Fruit fly (Drosophila melanogaster) whole organism, embryonic: ENCODE results near the gene CSN5.

ENCODE experiments used
- Adf1 ChIP-seq: fragments of 200-800 bp; sonication (Bioruptor generic); IDR thresholded peaks from 2 replicates; pipeline ENCODE4 v1.3.6; 2022; ENCODE audit warnings: missing biosample characterization, missing genetic modification characterization
- Aef1 ChIP-seq: fragments of 200-800 bp; sonication (Bioruptor generic); IDR thresholded peaks from 3 replicates; pipeline ENCODE4 v1.3.6; 2022; ENCODE audit warnings: missing biosample characterization, missing genetic modification characterization
- Atf6 ChIP-seq: fragments of 200-800 bp; sonication (Bioruptor generic); IDR thresholded peaks from 2 replicates; pipeline ENCODE4 v1.3.6; 2022; ENCODE audit warnings: missing biosample characterization, missing genetic modification characterization
- B-H2 ChIP-seq: fragments of 200-800 bp; sonication (Bioruptor generic); optimal IDR thresholded peaks from 2 replicates; lab custom pipeline; 2018; ENCODE audit warnings: missing biosample characterization, mild to moderate bottlenecking, missing genetic modification characterization
- Bdp1 ChIP-seq: fragments of 200-800 bp; sonication (Bioruptor generic); optimal IDR thresholded peaks from 3 replicates; lab custom pipeline; 2016; ENCODE audit warnings: missing biosample characterization, missing genetic modification characterization
- Bteb2 ChIP-seq: fragments of 200-800 bp; sonication (Bioruptor generic); optimal IDR thresholded peaks from 2 replicates; lab custom pipeline; 2016; ENCODE audit warnings: missing biosample characterization, missing genetic modification characterization
- CG10147 ChIP-seq: fragments of 200-800 bp; sonication (Bioruptor generic); optimal IDR thresholded peaks from 2 replicates; lab custom pipeline; 2019; ENCODE audit warnings: missing biosample characterization, mild to moderate bottlenecking, missing genetic modification characterization, moderate library complexity
- CG10654 ChIP-seq: fragments of 200-800 bp; sonication (Bioruptor generic); optimal IDR thresholded peaks from 2 replicates; lab custom pipeline; 2016; ENCODE audit warnings: missing biosample characterization, missing genetic modification characterization
- CG11247 ChIP-seq: fragments of 200-800 bp; sonication (Bioruptor generic); IDR thresholded peaks from 2 replicates; pipeline ENCODE4 v1.3.6; 2022; ENCODE audit warnings: missing biosample characterization, missing genetic modification characterization
- CG11696 ChIP-seq: fragments of 200-800 bp; sonication (Bioruptor generic); IDR thresholded peaks from 2 replicates; pipeline ENCODE4 v1.3.6; 2022; ENCODE audit warnings: missing biosample characterization, missing genetic modification characterization
- CG13624 ChIP-seq: fragments of 200-800 bp; sonication (Bioruptor generic); optimal IDR thresholded peaks from 2 replicates; lab custom pipeline; 2016; ENCODE audit warnings: missing biosample characterization, missing genetic modification characterization
- CG13894 ChIP-seq: fragments of 200-800 bp; sonication (Bioruptor generic); optimal IDR thresholded peaks from 3 replicates; lab custom pipeline; 2018; ENCODE audit warnings: missing biosample characterization, mild to moderate bottlenecking, missing genetic modification characterization, moderate library complexity
- CG14667 ChIP-seq: fragments of 200-800 bp; sonication (Bioruptor generic); IDR thresholded peaks from 2 replicates; pipeline ENCODE4 v1.3.6; 2022; ENCODE audit warnings: missing biosample characterization, missing genetic modification characterization
- CG17802 ChIP-seq: fragments of 200-800 bp; sonication (Bioruptor generic); optimal IDR thresholded peaks from 2 replicates; lab custom pipeline; 2018; ENCODE audit warnings: missing biosample characterization, mild to moderate bottlenecking, missing genetic modification characterization, moderate library complexity
- CG18476 ChIP-seq: fragments of 200-800 bp; sonication (Bioruptor generic); optimal IDR thresholded peaks from 2 replicates; lab custom pipeline; 2016; ENCODE audit warnings: missing biosample characterization, mild to moderate bottlenecking, missing genetic modification characterization
- CG2199 ChIP-seq: fragments of 200-800 bp; sonication (Bioruptor generic); IDR thresholded peaks from 3 replicates; pipeline ENCODE4 v1.3.6; 2022; ENCODE audit warnings: missing biosample characterization, missing genetic modification characterization
- CG3163 ChIP-seq: fragments of 200-800 bp; sonication (Bioruptor generic); optimal IDR thresholded peaks from 3 replicates; lab custom pipeline; 2016; ENCODE audit warnings: missing biosample characterization, missing genetic modification characterization
- CG3281 ChIP-seq: fragments of 200-800 bp; sonication (Bioruptor generic); optimal IDR thresholded peaks from 3 replicates; lab custom pipeline; 2017; ENCODE audit warnings: missing biosample characterization, mild to moderate bottlenecking, missing genetic modification characterization
- CG34376 ChIP-seq: fragments of 200-800 bp; sonication (Bioruptor generic); optimal IDR thresholded peaks from 2 replicates; lab custom pipeline; 2018; ENCODE audit warnings: missing biosample characterization, mild to moderate bottlenecking, missing genetic modification characterization
- CG34422 ChIP-seq: fragments of 200-800 bp; sonication (Bioruptor generic); IDR thresholded peaks from 3 replicates; pipeline ENCODE4 v1.3.6; 2022; ENCODE audit warnings: missing biosample characterization, missing genetic modification characterization
- CG4854 ChIP-seq: fragments of 200-800 bp; sonication (Bioruptor generic); optimal IDR thresholded peaks from 2 replicates; lab custom pipeline; 2016; ENCODE audit warnings: missing biosample characterization, missing genetic modification characterization, inconsistent platforms
- CG6654 ChIP-seq: fragments of 200-800 bp; sonication (Bioruptor generic); optimal IDR thresholded peaks from 2 replicates; lab custom pipeline; 2017; ENCODE audit warnings: missing biosample characterization, mild to moderate bottlenecking, missing genetic modification characterization
- CG9215 ChIP-seq: fragments of 200-800 bp; sonication (Bioruptor generic); IDR thresholded peaks from 2 replicates; pipeline ENCODE4 v1.3.6; 2022; ENCODE audit warnings: missing biosample characterization, missing genetic modification characterization
- CG9876 ChIP-seq: fragments of 200-800 bp; sonication (Bioruptor generic); optimal IDR thresholded peaks from 2 replicates; lab custom pipeline; 2016; ENCODE audit warnings: missing biosample characterization, missing genetic modification characterization
- CTCF ChIP-seq: fragments of 200-800 bp; sonication (Bioruptor generic); optimal IDR thresholded peaks from 2 replicates; lab custom pipeline; 2017; ENCODE audit warnings: missing biosample characterization, mild to moderate bottlenecking, missing genetic modification characterization, moderate library complexity
- CrebB ChIP-seq: fragments of 200-800 bp; sonication (Bioruptor generic); optimal IDR thresholded peaks from 3 replicates; lab custom pipeline; 2018; ENCODE audit warnings: missing biosample characterization, mild to moderate bottlenecking, missing genetic modification characterization
- Drgx ChIP-seq: fragments of 200-800 bp; sonication (Bioruptor generic); IDR thresholded peaks from 2 replicates; pipeline ENCODE4 v1.3.6; 2022; ENCODE audit warnings: missing biosample characterization, missing genetic modification characterization
- HLH54F ChIP-seq: fragments of 200-800 bp; sonication (Bioruptor generic); optimal IDR thresholded peaks from 3 replicates; lab custom pipeline; 2016; ENCODE audit warnings: missing biosample characterization, missing genetic modification characterization
- NK7.1 ChIP-seq: fragments of 200-800 bp; sonication (Bioruptor generic); optimal IDR thresholded peaks from 3 replicates; lab custom pipeline; 2016; ENCODE audit warnings: missing biosample characterization, missing genetic modification characterization
- Pdp1 ChIP-seq, 2 experiments: fragments of 200-800 bp; sonication (Bioruptor generic); optimal IDR thresholded peaks; 3 replicates each; lab custom pipeline; 2016; ENCODE audit warnings: missing biosample characterization in 2 of 2, missing genetic modification characterization in 2 of 2, mild to moderate bottlenecking in 1 of 2, moderate library complexity in 1 of 2
- ash1 ChIP-seq: fragments of 200-800 bp; sonication (Bioruptor generic); optimal IDR thresholded peaks from 2 replicates; lab custom pipeline; 2018; ENCODE audit warnings: missing biosample characterization, mild to moderate bottlenecking, missing genetic modification characterization
- az2 ChIP-seq: fragments of 200-800 bp; sonication (Bioruptor generic); optimal IDR thresholded peaks from 3 replicates; lab custom pipeline; 2016; ENCODE audit warnings: missing biosample characterization, missing genetic modification characterization
- cad ChIP-seq: fragments of >200 bp; optimal IDR thresholded peaks from 2 replicates; lab custom pipeline; 2017; ENCODE audit warnings: missing biosample characterization, missing genetic modification characterization
- cg ChIP-seq: fragments of 200-800 bp; sonication (Bioruptor generic); optimal IDR thresholded peaks from 3 replicates; lab custom pipeline; 2019; ENCODE audit warnings: missing biosample characterization, mild to moderate bottlenecking, missing genetic modification characterization, moderate library complexity
- ci ChIP-seq: fragments of 200-800 bp; sonication (Bioruptor generic); IDR thresholded peaks from 3 replicates; pipeline ENCODE4 v1.3.6; 2022; ENCODE audit warnings: missing biosample characterization, missing genetic modification characterization
- crol ChIP-seq: fragments of 200-800 bp; sonication (Bioruptor generic); IDR thresholded peaks from 2 replicates; pipeline ENCODE4 v1.3.6; 2022; ENCODE audit warnings: missing biosample characterization, missing genetic modification characterization
- disco-r ChIP-seq: fragments of 200-800 bp; sonication (Bioruptor generic); optimal IDR thresholded peaks from 2 replicates; lab custom pipeline; 2016; ENCODE audit warnings: missing biosample characterization, missing genetic modification characterization
- fd102C ChIP-seq: fragments of 200-800 bp; sonication (Bioruptor generic); optimal IDR thresholded peaks from 2 replicates; lab custom pipeline; 2018; ENCODE audit warnings: missing biosample characterization, mild to moderate bottlenecking, missing genetic modification characterization, moderate library complexity
- kay ChIP-seq: fragments of 200-800 bp; sonication (Bioruptor generic); optimal IDR thresholded peaks from 2 replicates; lab custom pipeline; 2016; ENCODE audit warnings: missing biosample characterization, missing genetic modification characterization
- kni ChIP-seq: fragments of 200-800 bp; sonication (Bioruptor generic); optimal IDR thresholded peaks from 3 replicates; lab custom pipeline; 2017; ENCODE audit warnings: mild to moderate bottlenecking, missing biosample characterization, missing genetic modification reagents, missing genetic modification characterization
- maf-S ChIP-seq: fragments of 200-800 bp; sonication (Bioruptor generic); optimal IDR thresholded peaks from 2 replicates; lab custom pipeline; 2016; ENCODE audit warnings: missing biosample characterization, missing genetic modification characterization
- nmo ChIP-seq: fragments of 200-800 bp; sonication (Bioruptor generic); optimal IDR thresholded peaks from 2 replicates; lab custom pipeline; 2018; ENCODE audit warnings: missing biosample characterization, mild to moderate bottlenecking, missing genetic modification characterization, moderate library complexity
- onecut ChIP-seq: fragments of 200-800 bp; sonication (Bioruptor generic); IDR thresholded peaks from 2 replicates; pipeline ENCODE4 v1.3.6; 2022; ENCODE audit warnings: missing biosample characterization, missing genetic modification characterization
- otp ChIP-seq: fragments of 200-800 bp; sonication (Bioruptor generic); IDR thresholded peaks from 3 replicates; pipeline ENCODE4, ENCODE4 v1.3.6; 2022; ENCODE audit warnings: missing biosample characterization, missing genetic modification characterization
- pfk ChIP-seq: fragments of 200-800 bp; sonication (Bioruptor generic); optimal IDR thresholded peaks from 2 replicates; lab custom pipeline; 2018; ENCODE audit warnings: missing biosample characterization, mild to moderate bottlenecking, missing genetic modification characterization, moderate library complexity
- scrt ChIP-seq: fragments of 200-800 bp; sonication (Bioruptor generic); optimal IDR thresholded peaks from 2 replicates; lab custom pipeline; 2018; ENCODE audit warnings: missing biosample characterization, mild to moderate bottlenecking, missing genetic modification characterization, moderate library complexity
- sisA ChIP-seq: fragments of 200-800 bp; sonication (Bioruptor generic); IDR thresholded peaks from 2 replicates; pipeline ENCODE4 v1.3.6; 2022; ENCODE audit warnings: missing biosample characterization, missing genetic modification characterization
- tx ChIP-seq: fragments of 200-800 bp; sonication (Bioruptor generic); optimal IDR thresholded peaks from 2 replicates; lab custom pipeline; 2016; ENCODE audit warnings: missing biosample characterization, missing genetic modification characterization
- unc-4 ChIP-seq: fragments of 200-800 bp; sonication (Bioruptor generic); IDR thresholded peaks from 2 replicates; pipeline ENCODE4 v1.3.6; 2022; ENCODE audit warnings: missing biosample characterization, missing genetic modification characterization; ENCODE audit not compliant: partially characterized antibody
- wor ChIP-seq: fragments of 200-800 bp; sonication (Bioruptor generic); IDR thresholded peaks from 2 replicates; pipeline ENCODE4 v1.3.6; 2022; ENCODE audit warnings: missing biosample characterization, missing genetic modification characterization
- zen ChIP-seq: fragments of 200-800 bp; sonication (Bioruptor generic); optimal IDR thresholded peaks from 3 replicates; lab custom pipeline; 2018; ENCODE audit warnings: missing biosample characterization, mild to moderate bottlenecking, missing genetic modification characterization, moderate library complexity
- zf30C ChIP-seq: fragments of 200-800 bp; sonication (Bioruptor generic); optimal IDR thresholded peaks from 3 replicates; lab custom pipeline; 2018; ENCODE audit warnings: missing biosample characterization, mild to moderate bottlenecking, missing genetic modification characterization

CSN5 gene

DNA sequence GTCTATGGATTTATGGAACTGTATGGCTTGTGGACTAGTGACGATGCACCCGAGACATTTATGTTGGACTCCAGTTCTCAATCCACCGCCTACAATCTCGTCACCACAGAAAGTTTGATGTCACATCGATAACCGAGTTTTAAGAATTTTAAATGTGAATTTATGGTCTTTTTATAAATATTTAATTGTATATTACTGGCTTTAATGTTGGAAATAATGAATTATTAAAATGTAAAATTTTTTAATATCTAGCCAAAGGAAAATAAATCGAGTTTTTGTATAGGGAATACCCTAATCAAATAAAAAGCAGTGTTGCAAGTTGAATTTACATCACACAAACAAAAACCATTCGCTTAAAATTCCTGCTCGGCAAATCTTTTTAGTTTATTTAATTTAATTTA lies 37.2 kb upstream of the CSN5 start, which contains the start of gene Fntb (continued):
- TF ChIP-seq zen (tag; lab: Kevin White, UChicago) (peak; percentile 56), unc-4 (no peak), crol (GFP tag; lab: Robert Waterston, UW) (no peak), CrebB (tag; lab: Kevin White, UChicago) (peak; percentile 62), scrt (GFP tag; lab: Kevin White, UChicago) (peak; percentile 46), az2 (GFP tag; lab: Kevin White, UChicago) (peak; percentile 70), Bdp1 (GFP tag; lab: Kevin White, UChicago) (no peak), CG11247 (GFP tag; lab: Robert Waterston, UW) (peak; percentile 40; the same call in 1 of the 2 replicates), maf-S (GFP tag; lab: Kevin White, UChicago) (peak; percentile 10), CG13624 (GFP tag; lab: Kevin White, UChicago) (no peak), CG34376 (peak; percentile 44), CG3163 (GFP tag; lab: Kevin White, UChicago) (no peak), CG18476 (GFP tag; lab: Kevin White, UChicago) (peak; percentile 65), ash1 (GFP tag; lab: Kevin White, UChicago) (no peak), CG6654 (GFP tag; lab: Kevin White, UChicago) (no peak), CG9215 (GFP tag; lab: Robert Waterston, UW) (no peak), pfk (GFP tag; lab: Kevin White, UChicago) (no peak), onecut (no peak), CG9876 (GFP tag; lab: Kevin White, UChicago) (no peak), Bteb2 (peak; percentile 48), HLH54F (GFP tag; lab: Kevin White, UChicago) (peak; percentile 51), CG17802 (tag; lab: Kevin White, UChicago) (no peak), Aef1 (GFP tag; lab: Robert Waterston, UW) (peak; percentile 71), cg (GFP tag; lab: Kevin White, UChicago) (no peak), CG10654 (GFP tag; lab: Kevin White, UChicago) (peak; percentile 67), zf30C (no peak), CG34422 (GFP tag; lab: Robert Waterston, UW) (peak; percentile 42; the same call in 1 of the 3 replicates), CG2199 (GFP tag; lab: Robert Waterston, UW) (no peak), CG4854 (GFP tag; lab: Kevin White, UChicago) (no peak), otp (no peak), CG14667 (GFP tag; lab: Robert Waterston, UW) (peak; percentile 38; the same call in 1 of the 2 replicates), Atf6 (peak; percentile 45; the same call in 1 of the 2 replicates), CG3281 (GFP tag; lab: Kevin White, UChicago) (peak; percentile 64), wor (GFP tag; lab: Robert Waterston, UW) (no peak), Pdp1 (GFP tag; optimal IDR thresholded peaks at IDR 0.05; lab: Kevin White, UChicago) (peak; percentile 25 to 57), Drgx (GFP tag; lab: Robert Waterston, UW) (no peak; the same call in 1 of the 2 replicates), disco-r (GFP tag; lab: Kevin White, UChicago) (no peak), tx (GFP tag; lab: Kevin White, UChicago) (no peak), NK7.1 (peak; percentile 26), kay (GFP tag; lab: Kevin White, UChicago) (peak; percentile 19), nmo (peak; percentile 79), CG10147 (GFP tag; lab: Kevin White, UChicago) (peak; percentile 71), Adf1 (GFP tag; lab: Robert Waterston, UW) (no peak), fd102C (GFP tag; lab: Kevin White, UChicago) (no peak), CG13894 (tag; lab: Kevin White, UChicago) (no peak), sisA (peak; percentile 66), CTCF (no peak), kni (GFP tag; lab: Kevin White, UChicago) (no peak), B-H2 (GFP tag; lab: Kevin White, UChicago) (peak; percentile 59), CG11696 (GFP tag; lab: Robert Waterston, UW) (0 out of 2 replicates have a peak, but pooled peaks have one; percentile 20), cad (GFP tag; lab: Kevin White, UChicago) (no peak), ci (GFP tag; lab: Robert Waterston, UW) (peak; percentile 65; the same call in 2 of the 3 replicates)
